Fruit fly (Drosophila melanogaster) whole organism, wandering third instar larva: ENCODE measurements around the gene RpLP0.

Experiments
- Abd-B ChIP-seq: fragments of >200 bp; optimal IDR thresholded peaks from 2 replicates; lab custom pipeline; 2017; ENCODE audit warnings: missing biosample characterization, missing genetic modification characterization
- CG32264 ChIP-seq: fragments of 200-800 bp; sonication (Bioruptor generic); optimal IDR thresholded peaks from 2 replicates; lab custom pipeline; 2016; ENCODE audit warnings: missing biosample characterization, missing genetic modification characterization
- CG9705 ChIP-seq: fragments of 200-800 bp; sonication (Bioruptor generic); optimal IDR thresholded peaks from 2 replicates; lab custom pipeline; 2018; ENCODE audit warnings: missing biosample characterization, mild to moderate bottlenecking, missing genetic modification characterization
- CrebA ChIP-seq: fragments of 200-800 bp; sonication (Bioruptor generic); optimal IDR thresholded peaks from 2 replicates; lab custom pipeline; 2016; ENCODE audit warnings: missing biosample characterization, mild to moderate bottlenecking, missing genetic modification characterization, borderline replicate concordance
- Dfd ChIP-seq: fragments of >200 bp; optimal IDR thresholded peaks from 2 replicates; lab custom pipeline; 2017; ENCODE audit warnings: missing biosample characterization, missing genetic modification characterization
- Dif ChIP-seq: fragments of 200-275, 200-300 bp; sonication (Bioruptor generic); optimal IDR thresholded peaks from 2 replicates; lab custom pipeline; 2018; ENCODE audit warnings: missing biosample characterization, missing genetic modification characterization; ENCODE audit not compliant: partially characterized antibody
- GATAd ChIP-seq: sonication (Bioruptor generic); optimal IDR thresholded peaks from 2 replicates; lab custom pipeline; 2016; ENCODE audit warnings: missing biosample characterization, missing genetic modification characterization
- HLH106 ChIP-seq: fragments of 200-800 bp; optimal IDR thresholded peaks from 3 replicates; lab custom pipeline; 2019; ENCODE audit warnings: missing biosample characterization, mild to moderate bottlenecking, missing genetic modification characterization, moderate library complexity
- Hnf4 ChIP-seq: fragments of 200-800 bp; sonication (Bioruptor generic); optimal IDR thresholded peaks from 2 replicates; lab custom pipeline; 2016; ENCODE audit warnings: missing biosample characterization, mild to moderate bottlenecking, missing genetic modification characterization
- Hr78 ChIP-seq: fragments of >200 bp; optimal IDR thresholded peaks from 2 replicates; lab custom pipeline; 2017; ENCODE audit warnings: missing biosample characterization, missing genetic modification characterization
- Hr83 ChIP-seq: fragments of 200-300 bp; sonication (Bioruptor generic); optimal IDR thresholded peaks from 2 replicates; lab custom pipeline; 2016; ENCODE audit warnings: missing biosample characterization, mild to moderate bottlenecking, missing genetic modification characterization, moderate library complexity; ENCODE audit not compliant: poor library complexity, severe bottlenecking
- Jra ChIP-seq: sonication (Bioruptor generic); optimal IDR thresholded peaks from 2 replicates; lab custom pipeline; 2016; ENCODE audit warnings: missing biosample characterization, missing genetic modification characterization
- Myc ChIP-seq: fragments of >200 bp; optimal IDR thresholded peaks from 2 replicates; lab custom pipeline; 2017
- N ChIP-seq: fragments of >200 bp; optimal IDR thresholded peaks from 2 replicates; lab custom pipeline; 2018; ENCODE audit warnings: missing biosample characterization, missing external identifiers, missing genetic modification characterization
- OdsH ChIP-seq: fragments of 200-800 bp; sonication (Bioruptor generic); optimal IDR thresholded peaks from 2 replicates; lab custom pipeline; 2016; ENCODE audit warnings: missing biosample characterization, mild to moderate bottlenecking, missing genetic modification characterization
- Rel ChIP-seq, 2 experiments: fragments of 200-800 bp; sonication (Bioruptor generic) in 1 of 2; optimal IDR thresholded peaks; 2 replicates in 1 of 2; 3 replicates in 1 of 2; lab custom pipeline; 2016 to 2019; ENCODE audit warnings: mild to moderate bottlenecking in 2 of 2, missing biosample characterization in 2 of 2, missing genetic modification characterization in 2 of 2, moderate library complexity in 1 of 2
- Vsx2 ChIP-seq: fragments of 200-300, 225-300 bp; sonication (Bioruptor generic); optimal IDR thresholded peaks from 2 replicates; lab custom pipeline; 2018; ENCODE audit warnings: missing biosample characterization, missing genetic modification characterization; ENCODE audit not compliant: partially characterized antibody
- br ChIP-seq: fragments of 200-800 bp; sonication (Bioruptor generic); optimal IDR thresholded peaks from 2 replicates; lab custom pipeline; 2016; ENCODE audit warnings: missing biosample characterization, missing genetic modification characterization
- brk ChIP-seq: fragments of 200-800 bp; sonication (Bioruptor generic); optimal IDR thresholded peaks from 2 replicates; lab custom pipeline; 2016; ENCODE audit warnings: missing biosample characterization, mild to moderate bottlenecking, missing genetic modification characterization
- dl ChIP-seq, 2 experiments: fragments of 175-275, 200-275 bp in 1 of 2; fragments of 200-275 bp in 1 of 2; sonication (Bioruptor generic); optimal IDR thresholded peaks; lab custom pipeline; 2018; ENCODE audit warnings: mild to moderate bottlenecking in 2 of 2, missing biosample characterization in 2 of 2, missing genetic modification characterization in 2 of 2, moderate library complexity in 2 of 2; ENCODE audit not compliant: partially characterized antibody in 2 of 2, insufficient read depth in 1 of 2
- dmrt93B ChIP-seq: fragments of 200-800 bp; sonication (Bioruptor generic); optimal IDR thresholded peaks from 2 replicates; lab custom pipeline; 2018; ENCODE audit warnings: missing biosample characterization, mild to moderate bottlenecking, missing genetic modification characterization
- dsf ChIP-seq: sonication (Bioruptor generic); optimal IDR thresholded peaks from 2 replicates; lab custom pipeline; 2016; ENCODE audit warnings: missing biosample characterization, missing genetic modification characterization, borderline replicate concordance
- ey ChIP-seq: fragments of 200-800 bp; sonication (Bioruptor generic); optimal IDR thresholded peaks from 2 replicates; lab custom pipeline; 2016; ENCODE audit warnings: missing biosample characterization, missing genetic modification characterization
- fru ChIP-seq: fragments of 200-800 bp; sonication (Bioruptor generic); optimal IDR thresholded peaks from 3 replicates; lab custom pipeline; 2016; ENCODE audit warnings: missing biosample characterization, mild to moderate bottlenecking, missing genetic modification characterization
- h ChIP-seq: fragments of 200-800 bp; sonication (Bioruptor generic); optimal IDR thresholded peaks from 3 replicates; lab custom pipeline; 2016; ENCODE audit warnings: missing biosample characterization, mild to moderate bottlenecking, missing genetic modification characterization
- lola ChIP-seq: fragments of >200 bp; optimal IDR thresholded peaks from 2 replicates; lab custom pipeline; 2017; ENCODE audit warnings: missing biosample characterization, missing genetic modification characterization
- pan ChIP-seq: fragments of >200 bp; optimal IDR thresholded peaks from 2 replicates; lab custom pipeline; 2017
- psq ChIP-seq: fragments of 200-800 bp; sonication (Bioruptor generic); optimal IDR thresholded peaks from 3 replicates; lab custom pipeline; 2017; ENCODE audit warnings: missing biosample characterization, mild to moderate bottlenecking, missing genetic modification characterization, moderate library complexity
- sage ChIP-seq: fragments of 200-800 bp; sonication (Bioruptor generic); optimal IDR thresholded peaks from 2 replicates; lab custom pipeline; 2016; ENCODE audit warnings: missing biosample characterization, mild to moderate bottlenecking, missing genetic modification characterization
- sv ChIP-seq: fragments of 200-800 bp; sonication (Bioruptor generic); optimal IDR thresholded peaks from 3 replicates; lab custom pipeline; 2016; ENCODE audit warnings: missing biosample characterization, missing genetic modification characterization
- usp ChIP-seq: fragments of >200 bp; optimal IDR thresholded peaks from 2 replicates; lab custom pipeline; 2017; ENCODE audit warnings: missing biosample characterization, missing genetic modification characterization
- woc ChIP-seq: sonication (Bioruptor generic); optimal IDR thresholded peaks from 2 replicates; lab custom pipeline; 2016; ENCODE audit warnings: missing biosample characterization, mild to moderate bottlenecking, missing genetic modification characterization

RpLP0 gene

DNA sequence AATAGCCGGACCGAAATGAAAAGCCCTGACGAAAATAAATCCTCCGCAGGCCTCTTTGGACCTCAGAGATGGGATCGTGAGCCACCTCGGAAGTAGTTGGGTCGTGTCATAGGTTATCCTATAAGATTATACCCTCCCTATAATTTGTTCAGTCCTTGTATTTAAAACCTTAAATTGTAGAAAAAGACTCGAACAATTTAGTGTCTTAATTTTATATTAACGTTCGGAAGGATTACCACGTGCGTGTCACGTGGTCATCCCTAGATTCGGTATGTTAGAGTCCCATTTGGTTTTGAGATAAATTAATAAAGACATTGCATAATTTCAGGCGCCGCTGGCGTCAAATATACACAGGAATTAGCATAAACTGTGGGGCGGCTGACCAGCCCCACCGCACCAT is 2.4 kb downstream of the RpLP0 start (continued):
- TF ChIP-seq pan (lab: Kevin White, UChicago) (no peak), HLH106 (tag; lab: Kevin White, UChicago) (peak; percentile 66), sv (GFP tag; lab: Kevin White, UChicago) (no peak), N (GFP tag; lab: Kevin White, UChicago) (peak; percentile 46), h (GFP tag; lab: Kevin White, UChicago) (peak; percentile 77), Abd-B (GFP tag; lab: Kevin White, UChicago) (no peak)

DNA sequence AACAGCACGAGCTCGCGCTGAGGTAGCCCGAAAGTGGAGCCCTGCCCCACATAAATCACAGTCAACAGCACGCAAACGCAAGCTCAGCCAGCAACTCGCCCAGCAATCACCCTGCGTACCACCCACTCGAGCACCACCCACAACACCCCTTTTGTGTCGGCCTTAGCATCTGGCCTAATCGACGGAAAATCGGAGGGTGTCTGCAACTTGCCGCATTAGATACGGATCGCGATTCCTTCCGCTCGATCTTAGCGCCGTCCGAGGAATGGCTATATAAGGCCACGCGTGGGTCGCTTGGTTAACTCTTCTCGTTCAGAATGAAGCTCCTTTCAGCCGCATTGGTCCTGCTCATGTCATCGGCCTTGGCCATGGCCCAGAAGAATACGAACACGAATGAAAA is 4.4 kb downstream of the RpLP0 start, which contains the start of gene Sfp79B:
Sfp79B (plus strand) TSS at position 301 of the 400 bp plus-strand sequence.
- TF ChIP-seq fru (GFP tag; lab: Kevin White, UChicago): no peak
- no peak for TF ChIP-seq pan (lab: Kevin White, UChicago)
- no peak for TF ChIP-seq br (GFP tag; lab: Kevin White, UChicago)
- TF ChIP-seq dsf (GFP tag; lab: Kevin White, UChicago): no peak
- TF ChIP-seq ey (GFP tag; lab: Kevin White, UChicago): no peak
- no peak for TF ChIP-seq CG9705 (GFP tag; lab: Kevin White, UChicago)
- TF ChIP-seq Rel (GFP tag; optimal IDR thresholded peaks at IDR 0.05; lab: Kevin White, UChicago): no peak
- TF ChIP-seq Rel (tag; optimal IDR thresholded peaks at IDR 0.05; lab: Kevin White, UChicago): no peak
- no peak for TF ChIP-seq CG32264 (GFP tag; lab: Kevin White, UChicago)
- no peak for TF ChIP-seq HLH106 (tag; lab: Kevin White, UChicago)
- TF ChIP-seq psq (GFP tag; lab: Kevin White, UChicago): no peak
- no peak for TF ChIP-seq Dfd (GFP tag; lab: Kevin White, UChicago)
- no peak for TF ChIP-seq sv (GFP tag; lab: Kevin White, UChicago)
- TF ChIP-seq Myc: no peak
- no peak for TF ChIP-seq sage (GFP tag; lab: Kevin White, UChicago)
- no peak for TF ChIP-seq Jra
- TF ChIP-seq OdsH (GFP tag; lab: Kevin White, UChicago): no peak

DNA sequence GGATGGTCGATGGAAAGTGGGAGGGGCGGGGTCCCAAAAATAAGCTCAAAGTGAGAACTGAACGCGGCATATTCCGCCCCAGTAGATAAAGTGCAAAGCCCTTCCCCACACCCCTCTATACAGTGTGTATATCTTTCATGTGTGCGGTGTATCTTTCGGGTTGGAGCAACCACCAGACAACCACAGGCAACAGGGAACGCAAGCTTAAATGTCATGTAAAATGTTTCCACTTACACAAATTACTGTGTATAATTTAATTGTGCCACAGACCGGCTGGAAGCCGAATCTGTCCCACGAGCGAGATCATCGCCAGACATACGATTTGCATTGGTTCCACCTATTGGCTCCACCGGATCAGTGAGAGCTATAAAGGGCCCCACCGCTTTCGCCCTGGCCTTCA is 6.8 kb downstream of the RpLP0 start, which contains the start of gene msopa:
msopa (plus strand) TSS at position 301 of the 400 bp plus-strand sequence.
- no peak for TF ChIP-seq Vsx2 (GFP tag; lab: Kevin White, UChicago)

dm6 chr3L:22083131-22083648 is 7.5 kb downstream of the RpLP0 start:
- TF ChIP-seq ey (GFP tag; lab: Kevin White, UChicago) (no peak), Hr78 (GFP tag; lab: Kevin White, UChicago) (no peak), pan (lab: Kevin White, UChicago) (no peak), Vsx2 (GFP tag; lab: Kevin White, UChicago) (no peak), br (GFP tag; lab: Kevin White, UChicago) (no peak), dsf (GFP tag; lab: Kevin White, UChicago) (no peak), dmrt93B (GFP tag; lab: Kevin White, UChicago) (no peak), Hr83 (no peak), fru (GFP tag; lab: Kevin White, UChicago) (no peak)
- TF ChIP-seq, all 38 proteins: peak for 0

- TF ChIP-seq lola (no peak), usp (no peak), fru (GFP tag; lab: Kevin White, UChicago) (no peak), ey (GFP tag; lab: Kevin White, UChicago) (no peak), OdsH (GFP tag; lab: Kevin White, UChicago) (no peak), br (GFP tag; lab: Kevin White, UChicago) (no peak), sv (GFP tag; lab: Kevin White, UChicago) (no peak)
- TF ChIP-seq, all 38 proteins: peak for 0
Measured at dm6 chr3L:22091339-22091738, 15.7 kb downstream of the RpLP0 start.

- no peak for TF ChIP-seq usp
- no peak for TF ChIP-seq Dif
- no peak for TF ChIP-seq CrebA (GFP tag; lab: Kevin White, UChicago)
- TF ChIP-seq Vsx2 (GFP tag; lab: Kevin White, UChicago): no peak
- no peak for TF ChIP-seq OdsH (GFP tag; lab: Kevin White, UChicago)
- no peak for TF ChIP-seq CG32264 (GFP tag; lab: Kevin White, UChicago)
- TF ChIP-seq GATAd: no peak
- TF ChIP-seq Hnf4 (GFP tag; lab: Kevin White, UChicago): no peak
- no peak for TF ChIP-seq brk
- TF ChIP-seq lola: no peak
- TF ChIP-seq Hr78 (GFP tag; lab: Kevin White, UChicago): no peak
- no peak for TF ChIP-seq dmrt93B (GFP tag; lab: Kevin White, UChicago)
- no peak for TF ChIP-seq Dfd (GFP tag; lab: Kevin White, UChicago)
- no peak for TF ChIP-seq h (GFP tag; lab: Kevin White, UChicago)
- no peak for TF ChIP-seq ey (GFP tag; lab: Kevin White, UChicago)
- no peak for TF ChIP-seq Hr83
- TF ChIP-seq woc: no peak
- TF ChIP-seq sv (GFP tag; lab: Kevin White, UChicago): no peak
- no peak for TF ChIP-seq dl (GFP tag; optimal IDR thresholded peaks at IDR 0.05; lab: Kevin White, UChicago; ENCODE audit: insufficient read depth in 1 of 2, partially characterized antibody in 2 of 2)
Measured at dm6 chr3L:22094308-22094866, 18.7 kb downstream of the RpLP0 start.
